Worm (Caenorhabditis elegans): ENCODE results near the gene srj-22.

- TF ChIP-seq snpc-4 (tag; optimal IDR thresholded peaks at IDR 0.05) (no peak), lir-3 (tag; optimal IDR thresholded peaks at IDR 0.05; ENCODE audit: poor library complexity) (no peak), blmp-1 (tag; optimal IDR thresholded peaks at IDR 0.05) (no peak), mdl-1 (tag; optimal IDR thresholded peaks at IDR 0.05) (no peak), zag-1 (tag; optimal IDR thresholded peaks at IDR 0.05) (no peak), unc-130 (tag; optimal IDR thresholded peaks at IDR 0.05) (no peak), ztf-4 (tag; optimal IDR thresholded peaks at IDR 0.05) (no peak), pqm-1 (tag; optimal IDR thresholded peaks at IDR 0.05) (no peak)
Observed at ce11 chrV:10756698-10757097, 13.1 kb upstream of the srj-22 start, which contains the start of gene irld-6.

Measured in whole organism, L1 larva.